Worm (Caenorhabditis elegans) whole organism, young adult: ENCODE measurements around the gene pas-1.

ENCODE experiments used
- B0336.3 ChIP-seq: fragments of 200-800 bp; sonication (Bioruptor generic); IDR thresholded peaks from 2 replicates; pipeline ENCODE4 v1.3.6; 2022; ENCODE audit warnings: missing genetic modification characterization, missing compliant biosample characterization
- F22D6.2 ChIP-seq: sonication (generic microtip); optimal IDR thresholded peaks from 2 replicates; lab custom pipeline; 2016; ENCODE audit warnings: mild to moderate bottlenecking, missing genetic modification characterization, missing compliant biosample characterization
- F23B12.7 ChIP-seq: sonication (generic microtip); optimal IDR thresholded peaks from 2 replicates; lab custom pipeline; 2017; ENCODE audit warnings: missing genetic modification characterization, mild to moderate bottlenecking, missing compliant biosample characterization, antibody characterized with exemption, moderate library complexity; ENCODE audit not compliant: insufficient read depth
- F33H1.4 ChIP-seq: fragments of 200-800 bp; sonication (Bioruptor generic); IDR thresholded peaks from 2 replicates; pipeline ENCODE4 v1.3.6; 2022; ENCODE audit warnings: missing genetic modification reagents, missing genetic modification characterization, missing compliant biosample characterization
- F37B4.10 ChIP-seq: fragments of 200-800 bp; sonication (Bioruptor generic); IDR thresholded peaks from 2 replicates; pipeline ENCODE4 v1.3.6; 2022; ENCODE audit warnings: missing genetic modification characterization, missing compliant biosample characterization
- F49E8.2 ChIP-seq: sonication (generic microtip); optimal IDR thresholded peaks from 3 replicates; lab custom pipeline; 2017; ENCODE audit warnings: missing genetic modification characterization, mild to moderate bottlenecking, missing compliant biosample characterization, antibody characterized with exemption, moderate library complexity; ENCODE audit not compliant: insufficient read depth
- Y53F4B.3 ChIP-seq: fragments of 200-800 bp; sonication (Bioruptor generic); IDR thresholded peaks from 2 replicates; pipeline ENCODE4 v1.3.6; 2022; ENCODE audit warnings: missing genetic modification reagents, missing genetic modification characterization, missing compliant biosample characterization
- Y53G8AR.9 ChIP-seq: fragments of 200-800 bp; sonication (Bioruptor generic); conservative IDR thresholded peaks from 2 replicates; pipeline ENCODE4 v1.3.6; 2022; ENCODE audit warnings: missing genetic modification reagents, missing genetic modification characterization, missing compliant biosample characterization
- ZK185.1 ChIP-seq: sonication (generic microtip); optimal IDR thresholded peaks from 2 replicates; lab custom pipeline; 2016; ENCODE audit warnings: mild to moderate bottlenecking, missing genetic modification characterization, missing compliant biosample characterization; ENCODE audit not compliant: poor library complexity, severe bottlenecking
- ama-1 ChIP-seq, 3 experiments: fragments of 150-350 bp in 1 of 3; sonication (generic microtip) in 2 of 3; optimal IDR thresholded peaks; 2 replicates each; lab custom pipeline; 2014 to 2018; ENCODE audit warnings: missing biosample characterization in 2 of 3, missing genetic modification characterization in 2 of 3, missing genetic modification reagents in 2 of 3
- atf-7 ChIP-seq: sonication (generic microtip); optimal IDR thresholded peaks from 2 replicates; lab custom pipeline; 2017; ENCODE audit warnings: mild to moderate bottlenecking, missing genetic modification characterization, missing compliant biosample characterization
- attf-5 ChIP-seq: fragments of 200-800 bp; sonication (Bioruptor generic); optimal IDR thresholded peaks from 2 replicates; lab custom pipeline; 2018; ENCODE audit warnings: mild to moderate bottlenecking, missing genetic modification characterization, missing compliant biosample characterization
- ccch-3 ChIP-seq: fragments of 200-800 bp; sonication (Bioruptor generic); optimal IDR thresholded peaks from 2 replicates; lab custom pipeline; 2018; ENCODE audit warnings: mild to moderate bottlenecking, missing genetic modification characterization, missing compliant biosample characterization
- cebp-1 ChIP-seq, 2 experiments: fragments of 200-800 bp in 1 of 2; sonication (Bioruptor generic) in 1 of 2; sonication (generic microtip) in 1 of 2; IDR thresholded peaks in 1 of 2; optimal IDR thresholded peaks in 1 of 2; 2 replicates each; pipeline versions ENCODE4 v1.3.6 to Lab custom; 2017 to 2022; ENCODE audit warnings: missing compliant biosample characterization in 2 of 2, missing genetic modification characterization in 2 of 2, mild to moderate bottlenecking in 1 of 2, missing genetic modification reagents in 1 of 2, moderate library complexity in 1 of 2
- ceh-40 ChIP-seq: fragments of 200-800 bp; sonication (Bioruptor generic); IDR thresholded peaks from 2 replicates; pipeline ENCODE4 v1.3.6; 2022; ENCODE audit warnings: missing genetic modification characterization, missing compliant biosample characterization
- ceh-79 ChIP-seq: sonication (generic microtip); optimal IDR thresholded peaks from 2 replicates; lab custom pipeline; 2017; ENCODE audit warnings: mild to moderate bottlenecking, missing genetic modification characterization, missing compliant biosample characterization
- chd-7 ChIP-seq: sonication (generic microtip); optimal IDR thresholded peaks from 2 replicates; lab custom pipeline; 2016; ENCODE audit warnings: mild to moderate bottlenecking, missing genetic modification characterization, moderate library complexity, missing compliant biosample characterization
- ekl-4 ChIP-seq: fragments of 200-800 bp; sonication (Bioruptor generic); IDR thresholded peaks from 2 replicates; pipeline ENCODE4 v1.3.6; 2022; ENCODE audit warnings: missing genetic modification reagents, missing genetic modification characterization, missing compliant biosample characterization
- ets-4 ChIP-seq: fragments of 200-800 bp; sonication (Bioruptor generic); optimal IDR thresholded peaks from 2 replicates; lab custom pipeline; 2018; ENCODE audit warnings: mild to moderate bottlenecking, missing genetic modification characterization, missing compliant biosample characterization
- gei-17 ChIP-seq: fragments of 200-800 bp; sonication (Bioruptor generic); optimal IDR thresholded peaks from 2 replicates; lab custom pipeline; 2018; ENCODE audit warnings: mild to moderate bottlenecking, missing genetic modification characterization, missing compliant biosample characterization
- hlh-26 ChIP-seq: fragments of 200-800 bp; sonication (Bioruptor generic); conservative IDR thresholded peaks from 2 replicates; pipeline ENCODE4 v1.3.6; 2022; ENCODE audit warnings: missing genetic modification reagents, missing genetic modification characterization, missing compliant biosample characterization
- hrde-1 ChIP-seq: sonication (generic microtip); optimal IDR thresholded peaks from 2 replicates; lab custom pipeline; 2016; ENCODE audit warnings: missing genetic modification characterization, mild to moderate bottlenecking, missing compliant biosample characterization, moderate library complexity, missing genotype, missing genetic modification reagents, borderline replicate concordance
- let-607 ChIP-seq, 2 experiments: fragments of 200-800 bp in 1 of 2; sonication (Bioruptor generic) in 1 of 2; sonication (generic microtip) in 1 of 2; optimal IDR thresholded peaks; 2 replicates each; lab custom pipeline; 2016 to 2018; ENCODE audit warnings: mild to moderate bottlenecking in 2 of 2, missing compliant biosample characterization in 2 of 2, missing genetic modification characterization in 2 of 2, moderate library complexity in 2 of 2, missing genotype in 1 of 2
- lin-26 ChIP-seq: fragments of 200-800 bp; sonication (Bioruptor generic); IDR thresholded peaks from 2 replicates; pipeline ENCODE4 v1.3.6; 2022; ENCODE audit warnings: missing genetic modification reagents, missing genetic modification characterization, missing compliant biosample characterization
- lin-35 ChIP-seq, 3 experiments: fragments of 150-350 bp in 2 of 3; sonication (generic microtip) in 1 of 3; optimal IDR thresholded peaks; 2 replicates each; lab custom pipeline; 2014 to 2018; ENCODE audit warnings: missing biosample characterization in 3 of 3, missing genetic modification characterization in 3 of 3, missing genetic modification reagents in 3 of 3
- lin-40 ChIP-seq: sonication (generic microtip); optimal IDR thresholded peaks from 2 replicates; lab custom pipeline; 2016; ENCODE audit warnings: missing genetic modification characterization, mild to moderate bottlenecking, missing compliant biosample characterization, missing genotype, missing genetic modification reagents
- lin-54 ChIP-seq: fragments of 200-800 bp; sonication (Bioruptor generic); optimal IDR thresholded peaks from 2 replicates; lab custom pipeline; 2018; ENCODE audit warnings: mild to moderate bottlenecking, missing genetic modification characterization, missing compliant biosample characterization
- lsl-1 ChIP-seq: fragments of 200-800 bp; sonication (Bioruptor generic); optimal IDR thresholded peaks from 2 replicates; lab custom pipeline; 2018; ENCODE audit warnings: mild to moderate bottlenecking, missing genetic modification characterization, moderate library complexity, missing compliant biosample characterization
- madf-10 ChIP-seq: sonication (generic microtip); optimal IDR thresholded peaks from 2 replicates; lab custom pipeline; 2016; ENCODE audit warnings: mild to moderate bottlenecking, missing genetic modification characterization, missing compliant biosample characterization
- madf-6 ChIP-seq: fragments of 200-800 bp; sonication (Bioruptor generic); IDR thresholded peaks from 2 replicates; pipeline ENCODE4 v1.3.6; 2022; ENCODE audit warnings: missing genetic modification reagents, missing genetic modification characterization, missing compliant biosample characterization
- nfya-1 ChIP-seq: sonication (generic microtip); optimal IDR thresholded peaks from 2 replicates; lab custom pipeline; 2017; ENCODE audit warnings: antibody characterized with exemption, missing compliant biosample characterization, missing genetic modification characterization, borderline replicate concordance; ENCODE audit not compliant: insufficient read depth
- nfyb-1 ChIP-seq: fragments of 200-800 bp; sonication (Bioruptor generic); IDR thresholded peaks from 2 replicates; pipeline ENCODE4 v1.3.6; 2022; ENCODE audit warnings: missing genetic modification reagents, missing genetic modification characterization, missing compliant biosample characterization
- nhr-179 ChIP-seq: sonication (generic microtip); optimal IDR thresholded peaks from 2 replicates; lab custom pipeline; 2016; ENCODE audit warnings: mild to moderate bottlenecking, missing genetic modification characterization, missing compliant biosample characterization
- nhr-80 ChIP-seq: sonication (generic microtip); optimal IDR thresholded peaks from 2 replicates; lab custom pipeline; 2016; ENCODE audit warnings: missing genetic modification characterization, missing compliant biosample characterization
- pbrm-1 ChIP-seq: fragments of 200-800 bp; sonication (Bioruptor generic); IDR thresholded peaks from 2 replicates; pipeline ENCODE4 v1.3.6; 2022; ENCODE audit warnings: missing genetic modification reagents, missing genetic modification characterization, missing compliant biosample characterization
- rpc-1 ChIP-seq, 2 experiments: fragments of 150-350 bp in 1 of 2; sonication (generic microtip) in 1 of 2; optimal IDR thresholded peaks; 2 replicates each; lab custom pipeline; 2014 to 2018; ENCODE audit warnings: missing biosample characterization in 1 of 2, missing genetic modification characterization in 1 of 2, missing genetic modification reagents in 1 of 2, missing genotype in 1 of 2
- snpc-1.3 ChIP-seq: sonication (generic microtip); optimal IDR thresholded peaks from 2 replicates; lab custom pipeline; 2017; ENCODE audit warnings: missing genetic modification characterization, mild to moderate bottlenecking, missing compliant biosample characterization, antibody characterized with exemption, moderate library complexity, missing genotype, missing genetic modification reagents; ENCODE audit not compliant: insufficient read depth
- somi-1 ChIP-seq: fragments of 200-800 bp; sonication (Bioruptor generic); optimal IDR thresholded peaks from 2 replicates; lab custom pipeline; 2018; ENCODE audit warnings: mild to moderate bottlenecking, missing genetic modification characterization, missing compliant biosample characterization
- tlf-1 ChIP-seq: fragments of 200-800 bp; sonication (Bioruptor generic); optimal IDR thresholded peaks from 2 replicates; lab custom pipeline; 2018; ENCODE audit warnings: mild to moderate bottlenecking, missing genetic modification characterization, missing compliant biosample characterization
- unc-130 ChIP-seq: sonication (generic microtip); optimal IDR thresholded peaks from 2 replicates; lab custom pipeline; 2016; ENCODE audit warnings: missing genetic modification reagents, missing genetic modification characterization, missing compliant biosample characterization
- ztf-25 ChIP-seq: fragments of 200-800 bp; sonication (Bioruptor generic); IDR thresholded peaks from 2 replicates; pipeline ENCODE4 v1.3.6; 2022; ENCODE audit warnings: missing genetic modification reagents, missing genetic modification characterization, missing compliant biosample characterization
- ztf-28 ChIP-seq: fragments of 200-800 bp; sonication (Bioruptor generic); IDR thresholded peaks from 2 replicates; pipeline ENCODE4 v1.3.6; 2022; ENCODE audit warnings: missing genetic modification reagents, missing genetic modification characterization, missing compliant biosample characterization

Gene pas-1

ce11 chrV:14417735-14418134 lies 4.7 kb downstream of the pas-1 start, which contains the start of the genes nxf-2 and set-31:
nxf-2 (minus strand) TSS chrV:14417835.
set-31 (plus strand) TSS chrV:14417903.
- TF ChIP-seq nhr-80 (tag; lab: Kevin White, UChicago) (no peak), lsl-1 (GFP tag; lab: Kevin White, UChicago) (peak; percentile 58), F22D6.2 (no peak), unc-130 (GFP tag; lab: Kevin White, UChicago) (no peak), F23B12.7 (tag; lab: Kevin White, UChicago) (no peak), F33H1.4 (GFP tag; lab: Robert Waterston, UW) (peak; percentile 46; the same call in 1 of the 2 replicates)

ce11 chrV:14414964-14415564 lies 7.4 kb downstream of the pas-1 start, which contains the start of the genes nxf-1 and C15H11.11:
nxf-1 (minus strand) TSS chrV:14415014.
C15H11.11 (plus strand) TSS chrV:14415499.
- no peak for TF ChIP-seq F49E8.2
- TF ChIP-seq snpc-1.3 (tag; lab: Kevin White, UChicago) = peak; percentile 29
- no peak for TF ChIP-seq ztf-25
- TF ChIP-seq madf-10 = no peak
- TF ChIP-seq hrde-1 (tag; lab: Kevin White, UChicago) = no peak
- TF ChIP-seq tlf-1 (GFP tag; lab: Kevin White, UChicago) = peak; percentile 3
- TF ChIP-seq F37B4.10 (GFP tag; lab: Robert Waterston, UW) = no peak
- TF ChIP-seq lin-26 = 0 out of 2 replicates have a peak, but pooled peaks have one; percentile 5
- TF ChIP-seq cebp-1 (GFP tag; IDR thresholded peaks at IDR 0.05; lab: Robert Waterston, UW) = peak; percentile 54; the same call in 1 of the 2 replicates
- TF ChIP-seq cebp-1 (tag; optimal IDR thresholded peaks at IDR 0.05; lab: Kevin White, UChicago) = peak; percentile 90
- peak; percentile 73 for TF ChIP-seq atf-7 (tag; lab: Kevin White, UChicago)
- peak in 1 of 3 experiments; percentile 33 for TF ChIP-seq lin-35 (GFP tag; optimal IDR thresholded peaks at IDR 0.05; lab: Kevin White, UChicago)
- TF ChIP-seq ceh-79 (tag; lab: Kevin White, UChicago) = no peak
- peak; percentile 56 for TF ChIP-seq attf-5 (GFP tag; lab: Kevin White, UChicago)
- peak; percentile 63; the same call in 1 of the 2 replicates for TF ChIP-seq Y53G8AR.9 (GFP tag; lab: Robert Waterston, UW)
- 0 out of 2 replicates have a peak, but pooled peaks have one; percentile 22 for TF ChIP-seq madf-6 (GFP tag; lab: Robert Waterston, UW)
- TF ChIP-seq B0336.3 (GFP tag; lab: Robert Waterston, UW) = peak; percentile 14; the same call in 1 of the 2 replicates
- TF ChIP-seq somi-1 (GFP tag; lab: Kevin White, UChicago) = no peak
- peak in 1 of 2 experiments; percentile 10 for TF ChIP-seq let-607 (tag; optimal IDR thresholded peaks at IDR 0.05; lab: Kevin White, UChicago)
- peak; percentile 51 for TF ChIP-seq F23B12.7 (tag; lab: Kevin White, UChicago)
- no peak for TF ChIP-seq gei-17 (GFP tag; lab: Kevin White, UChicago)
- no peak for TF ChIP-seq nhr-179 (tag; lab: Kevin White, UChicago)
- 0 out of 2 replicates have a peak, but pooled peaks have one; percentile 13 for TF ChIP-seq pbrm-1 (GFP tag; lab: Robert Waterston, UW)
- peak; percentile 68 for TF ChIP-seq lin-40 (tag; lab: Kevin White, UChicago)
- TF ChIP-seq lin-54 (GFP tag; lab: Kevin White, UChicago) = peak; percentile 39
- TF ChIP-seq nhr-80 (tag; lab: Kevin White, UChicago) = peak; percentile 83
- TF ChIP-seq hlh-26 (GFP tag; lab: Robert Waterston, UW) = no peak
- TF ChIP-seq Y53F4B.3 (GFP tag; lab: Robert Waterston, UW) = no peak
- no peak for TF ChIP-seq ztf-28
- no peak for TF ChIP-seq ets-4
- no peak for TF ChIP-seq ccch-3
- TF ChIP-seq ZK185.1 (tag; lab: Kevin White, UChicago) = peak; percentile 74
- 0 out of 2 replicates have a peak, but pooled peaks have one; percentile 31 for TF ChIP-seq ekl-4 (GFP tag; lab: Robert Waterston, UW)
- TF ChIP-seq nfya-1 = no peak
- peak; percentile 60; the same call in 1 of the 2 replicates for TF ChIP-seq nfyb-1
- no peak for TF ChIP-seq rpc-1 (optimal IDR thresholded peaks at IDR 0.05; lab: Kevin White, UChicago)
- no peak for TF ChIP-seq rpc-1 (tag; optimal IDR thresholded peaks at IDR 0.05; lab: Kevin White, UChicago)
- peak; percentile 6 for TF ChIP-seq ama-1 (optimal IDR thresholded peaks at IDR 0.05; lab: Kevin White, UChicago)
- TF ChIP-seq ama-1 (GFP tag; optimal IDR thresholded peaks at IDR 0.05; lab: Kevin White, UChicago) = no peak
- TF ChIP-seq ceh-40 (GFP tag; lab: Robert Waterston, UW) = no peak
- TF ChIP-seq F22D6.2 = no peak
- no peak for TF ChIP-seq chd-7 (tag; lab: Kevin White, UChicago)
